Worm (Caenorhabditis elegans) whole organism, midembryonic: ENCODE measurements around the gene cyp-34A7.

Experiments
- T22C8.4 ChIP-seq: fragments of 200-800 bp; sonication (Bioruptor generic); IDR thresholded peaks from 2 replicates; pipeline ENCODE4 v1.3.6; 2022; ENCODE audit warnings: missing genetic modification characterization, missing compliant biosample characterization
- flt-1 ChIP-seq: fragments of 200-800 bp; sonication (Bioruptor generic); IDR thresholded peaks from 2 replicates; pipeline ENCODE4 v1.3.6; 2022; ENCODE audit warnings: missing genetic modification characterization, missing compliant biosample characterization
- klf-2 ChIP-seq: fragments of 200-800 bp; sonication (Bioruptor generic); conservative IDR thresholded peaks from 2 replicates; pipeline ENCODE4 v1.3.6; 2022; ENCODE audit warnings: missing genetic modification reagents, missing genetic modification characterization, missing compliant biosample characterization
- med-1 ChIP-seq: sonication (generic microtip); optimal IDR thresholded peaks from 2 replicates; lab custom pipeline; 2017; ENCODE audit warnings: missing genetic modification characterization, mild to moderate bottlenecking, missing compliant biosample characterization, antibody characterized with exemption, missing genetic modification reagents; ENCODE audit not compliant: insufficient read depth
- ref-1 ChIP-seq: fragments of 200-800 bp; sonication (Bioruptor generic); conservative IDR thresholded peaks from 2 replicates; pipeline ENCODE4 v1.3.6; 2022; ENCODE audit warnings: missing genetic modification reagents, missing genetic modification characterization, missing compliant biosample characterization
- ztf-23 ChIP-seq: fragments of 200-800 bp; sonication (Bioruptor generic); IDR thresholded peaks from 2 replicates; pipeline ENCODE4 v1.3.6; 2022; ENCODE audit warnings: missing genetic modification reagents, missing genetic modification characterization, missing compliant biosample characterization
- ztf-29 ChIP-seq: fragments of 200-800 bp; sonication (Bioruptor generic); IDR thresholded peaks from 2 replicates; pipeline ENCODE4 v1.3.6; 2022; ENCODE audit warnings: missing genetic modification reagents, missing genetic modification characterization, missing compliant biosample characterization

- TF ChIP-seq flt-1 (GFP tag; lab: Robert Waterston, UW): no peak
- TF ChIP-seq ztf-29 (GFP tag; lab: Robert Waterston, UW): no peak
- no peak for TF ChIP-seq med-1 (GFP tag; lab: Kevin White, UChicago)
- TF ChIP-seq ref-1: no peak
- TF ChIP-seq klf-2 (GFP tag; lab: Robert Waterston, UW): no peak
- no peak for TF ChIP-seq ztf-23 (GFP tag; lab: Robert Waterston, UW)
- TF ChIP-seq T22C8.4 (GFP tag; lab: Robert Waterston, UW): no peak
Measured at ce11 chrV:3970410-3970809, 6.8 kb upstream of the cyp-34A7 start, which contains the start of gene cyp-34A9.
